Worm (Caenorhabditis elegans) whole organism, early embryonic: ENCODE measurements around the gene adt-2.

ENCODE experiments used
- B0310.2 ChIP-seq: sonication (generic microtip); optimal IDR thresholded peaks from 2 replicates; lab custom pipeline; 2016; ENCODE audit warnings: mild to moderate bottlenecking, missing genetic modification characterization, missing compliant biosample characterization
- aly-1 ChIP-seq: sonication (generic microtip); optimal IDR thresholded peaks from 2 replicates; lab custom pipeline; 2016; ENCODE audit warnings: missing genetic modification characterization, missing compliant biosample characterization
- ama-1 ChIP-seq: fragments of 150-350 bp; optimal IDR thresholded peaks from 2 replicates; lab custom pipeline; 2014
- hnd-1 ChIP-seq: sonication (generic microtip); optimal IDR thresholded peaks from 2 replicates; lab custom pipeline; 2016; ENCODE audit warnings: missing genetic modification characterization, missing compliant biosample characterization
- pes-1 ChIP-seq: fragments of 200-800 bp; sonication (Bioruptor generic); IDR thresholded peaks from 2 replicates; pipeline ENCODE4 v1.3.6; 2022; ENCODE audit warnings: missing genetic modification reagents, missing genetic modification characterization, missing compliant biosample characterization
- sea-1 ChIP-seq: fragments of 200-800 bp; sonication (Bioruptor generic); conservative IDR thresholded peaks from 2 replicates; pipeline ENCODE4 v1.3.6; 2022; ENCODE audit warnings: missing genetic modification characterization, missing compliant biosample characterization
- tbx-11 ChIP-seq: fragments of 200-800 bp; sonication (Bioruptor generic); IDR thresholded peaks from 2 replicates; pipeline ENCODE4 v1.3.6; 2022; ENCODE audit warnings: missing genetic modification characterization, missing compliant biosample characterization

DNA sequence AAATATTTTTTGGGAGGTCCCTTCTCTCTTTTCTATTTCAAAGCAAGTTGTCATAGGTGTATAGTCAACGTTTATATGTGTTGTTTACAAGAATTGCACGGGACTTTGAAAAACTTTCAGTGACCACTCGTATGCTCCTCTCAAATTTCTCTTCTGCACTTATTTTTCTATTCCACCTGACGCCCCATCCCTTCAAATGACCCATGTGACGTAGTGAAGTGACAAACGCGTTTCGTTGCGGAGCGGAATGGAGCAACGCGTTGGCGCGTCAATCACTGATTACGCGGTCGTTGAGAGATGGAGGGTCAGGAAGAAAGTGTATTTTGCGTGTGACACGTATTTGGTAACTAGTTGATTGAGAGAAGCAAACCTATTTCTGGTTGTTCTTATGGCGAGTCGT lies 50.0 kb downstream of the adt-2 start:
- TF ChIP-seq ama-1 (no peak), B0310.2 (tag; lab: Kevin White, UChicago) (no peak), tbx-11 (GFP tag; lab: Robert Waterston, UW) (no peak), aly-1 (tag; lab: Kevin White, UChicago) (no peak), sea-1 (GFP tag; lab: Robert Waterston, UW) (no peak), hnd-1 (tag; lab: Kevin White, UChicago) (no peak), pes-1 (GFP tag; lab: Robert Waterston, UW) (no peak)
